Fruit fly (Drosophila melanogaster): ENCODE data around the gene GluRIIA.

Gene GluRIIA

DNA sequence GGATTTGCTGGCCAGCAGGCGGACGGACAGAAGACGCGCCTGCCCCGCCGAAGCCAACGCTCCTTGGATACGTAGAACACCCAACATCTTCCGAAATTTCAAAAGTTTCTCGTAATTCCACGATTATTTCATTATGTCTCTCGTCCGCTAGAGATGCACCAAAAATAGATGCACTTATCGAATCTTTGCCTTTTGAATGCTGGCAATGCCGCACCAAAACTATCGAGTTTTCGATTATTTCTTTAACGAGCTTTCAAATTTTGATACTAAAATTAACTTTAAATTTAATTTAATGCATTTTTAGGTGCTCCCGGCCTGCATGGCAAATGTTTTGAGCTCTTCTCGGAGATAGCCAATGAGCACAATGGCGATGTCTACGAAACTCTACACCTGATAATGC lies 22.8 kb upstream of the GluRIIA start, which contains the start of gene Coq6:
Gene Coq6 (minus strand): TSS at position 163 of the 400 bp plus-strand sequence.
- TF ChIP-seq CG6791 (GFP tag; IDR thresholded peaks at IDR 0.05; ENCODE audit: partially characterized antibody) (peak; percentile 75), CG2129 (GFP tag; IDR thresholded peaks at IDR 0.05; ENCODE audit: partially characterized antibody) (0 out of 2 replicates have a peak, but pooled peaks have one; percentile 18), Ptx1 (GFP tag; IDR thresholded peaks at IDR 0.05) (0 out of 2 replicates have a peak, but pooled peaks have one; percentile 16), Dref (GFP tag; IDR thresholded peaks at IDR 0.05) (peak; percentile 74), fu2 (GFP tag; optimal IDR thresholded peaks at IDR 0.05) (no peak), CG6254 (GFP tag; optimal IDR thresholded peaks at IDR 0.05) (no peak), Abd-B (GFP tag; optimal IDR thresholded peaks at IDR 0.05) (peak; percentile 13), CG13287 (GFP tag; IDR thresholded peaks at IDR 0.05; ENCODE audit: partially characterized antibody) (peak; percentile 78), CG15601 (tag; optimal IDR thresholded peaks at IDR 0.05) (no peak), sna (GFP tag; IDR thresholded peaks at IDR 0.05; ENCODE audit: partially characterized antibody) (peak; percentile 63), chinmo (GFP tag; IDR thresholded peaks at IDR 0.05; ENCODE audit: partially characterized antibody) (peak; percentile 67; the same call in 1 of the 4 replicates), Rfx (GFP tag; IDR thresholded peaks at IDR 0.05) (peak; percentile 22; the same call in 1 of the 2 replicates), MESR4 (GFP tag; optimal IDR thresholded peaks at IDR 0.05) (peak; percentile 41), kah (GFP tag; optimal IDR thresholded peaks at IDR 0.05) (no peak), CG6854 (GFP tag; optimal IDR thresholded peaks at IDR 0.05) (no peak), HLH4C (GFP tag; IDR thresholded peaks at IDR 0.05; ENCODE audit: partially characterized antibody) (peak; percentile 65; the same call in 2 of the 3 replicates), tna (GFP tag; IDR thresholded peaks at IDR 0.05; ENCODE audit: partially characterized antibody) (0 out of 2 replicates have a peak, but pooled peaks have one; percentile 30), CG8944 (GFP tag; optimal IDR thresholded peaks at IDR 0.05) (no peak), zf30C (GFP tag; optimal IDR thresholded peaks at IDR 0.05) (no peak), schlank (tag; optimal IDR thresholded peaks at IDR 0.05) (no peak), Fer3 (tag; optimal IDR thresholded peaks at IDR 0.05) (no peak), E2f2 (GFP tag; IDR thresholded peaks at IDR 0.05) (peak; percentile 74), CG8281 (tag; optimal IDR thresholded peaks at IDR 0.05) (no peak), CG17328 (GFP tag; IDR thresholded peaks at IDR 0.05) (no peak), Dll (GFP tag; IDR thresholded peaks at IDR 0.05; ENCODE audit: partially characterized antibody) (peak; percentile 70), zen2 (GFP tag; IDR thresholded peaks at IDR 0.05; ENCODE audit: partially characterized antibody) (peak; percentile 68; the same call in 2 of the 3 replicates), CG9932 (GFP tag; IDR thresholded peaks at IDR 0.05) (peak; percentile 15; the same call in 1 of the 2 replicates), Med (GFP tag) (peak; percentile 83), Bgb (GFP tag; IDR thresholded peaks at IDR 0.05; ENCODE audit: partially characterized antibody) (peak; percentile 47; the same call in 1 of the 2 replicates), Dp (GFP tag; optimal IDR thresholded peaks at IDR 0.05) (peak; percentile 56), CG34224 (GFP tag; IDR thresholded peaks at IDR 0.05; ENCODE audit: partially characterized antibody) (peak; percentile 68), vnd (GFP tag; IDR thresholded peaks at IDR 0.05; ENCODE audit: partially characterized antibody) (peak; percentile 38; the same call in 1 of the 3 replicates), gfzf (GFP tag; optimal IDR thresholded peaks at IDR 0.05) (peak; percentile 0), Sry-δ (GFP tag; optimal IDR thresholded peaks at IDR 0.05) (peak; percentile 78), Sry-β (GFP tag; optimal IDR thresholded peaks at IDR 0.05) (no peak), bbx (GFP tag; IDR thresholded peaks at IDR 0.05; ENCODE audit: partially characterized antibody) (peak; percentile 39; the same call in 1 of the 2 replicates), sens (GFP tag) (peak; percentile 76), crp (GFP tag; optimal IDR thresholded peaks at IDR 0.05) (peak in 1 of 2 experiments; percentile 11), stwl (tag; optimal IDR thresholded peaks at IDR 0.05) (peak; percentile 83), knrl (GFP tag; IDR thresholded peaks at IDR 0.05; ENCODE audit: partially characterized antibody) (peak; percentile 49), Pdp1 (GFP tag; optimal IDR thresholded peaks at IDR 0.05) (peak in 1 of 2 experiments; percentile 58), YL-1 (GFP tag; optimal IDR thresholded peaks at IDR 0.05) (peak; percentile 19), CG12744 (GFP tag; optimal IDR thresholded peaks at IDR 0.05) (no peak), ranshi (GFP tag; IDR thresholded peaks at IDR 0.05) (no peak), hbn (GFP tag; IDR thresholded peaks at IDR 0.05; ENCODE audit: partially characterized antibody) (peak; percentile 54), CG14710 (tag; optimal IDR thresholded peaks at IDR 0.05) (peak; percentile 39), CG16813 (GFP tag; IDR thresholded peaks at IDR 0.05; ENCODE audit: partially characterized antibody) (peak; percentile 51; the same call in 2 of the 3 replicates)
